Worm (Caenorhabditis elegans) whole organism, late embryonic: ENCODE measurements around the gene cct-2.

ENCODE experiments used
- F13H6.1 ChIP-seq: sonication (generic microtip); optimal IDR thresholded peaks from 2 replicates; lab custom pipeline; 2016; ENCODE audit warnings: missing genetic modification characterization, missing compliant biosample characterization
- K02D7.2 ChIP-seq: sonication (generic microtip); optimal IDR thresholded peaks from 2 replicates; lab custom pipeline; 2017; ENCODE audit warnings: mild to moderate bottlenecking, missing genetic modification characterization, missing compliant biosample characterization
- K09A11.1 ChIP-seq: sonication (generic microtip); optimal IDR thresholded peaks from 2 replicates; lab custom pipeline; 2017; ENCODE audit warnings: antibody characterized with exemption, mild to moderate bottlenecking, missing genetic modification characterization, missing compliant biosample characterization; ENCODE audit not compliant: insufficient read depth
- ceh-19 ChIP-seq: fragments of 200-800 bp; sonication (Bioruptor generic); optimal IDR thresholded peaks from 2 replicates; lab custom pipeline; 2018; ENCODE audit warnings: mild to moderate bottlenecking, missing genetic modification characterization, missing compliant biosample characterization
- ceh-9 ChIP-seq: sonication (generic microtip); optimal IDR thresholded peaks from 2 replicates; lab custom pipeline; 2016; ENCODE audit warnings: mild to moderate bottlenecking, missing genetic modification characterization, inconsistent platforms, missing compliant biosample characterization
- elt-2 ChIP-seq: sonication (generic microtip); optimal IDR thresholded peaks from 2 replicates; lab custom pipeline; 2016; ENCODE audit warnings: missing genetic modification reagents, missing genetic modification characterization, missing compliant biosample characterization
- hlh-30 ChIP-seq: sonication (generic microtip); optimal IDR thresholded peaks from 2 replicates; lab custom pipeline; 2017; ENCODE audit warnings: antibody characterized with exemption, missing genetic modification characterization, missing compliant biosample characterization; ENCODE audit not compliant: insufficient read depth
- hlh-6 ChIP-seq: sonication (generic microtip); optimal IDR thresholded peaks from 2 replicates; lab custom pipeline; 2016; ENCODE audit warnings: missing genotype, missing genetic modification characterization, missing compliant biosample characterization
- lin-11 ChIP-seq: fragments of 200-800 bp; sonication (Bioruptor generic); optimal IDR thresholded peaks from 2 replicates; lab custom pipeline; 2018; ENCODE audit warnings: mild to moderate bottlenecking, missing genetic modification characterization, missing compliant biosample characterization
- pax-1 ChIP-seq: fragments of 150-350 bp; optimal IDR thresholded peaks from 2 replicates; lab custom pipeline; 2014; ENCODE audit warnings: missing biosample characterization, missing genetic modification characterization

ce11 chrII:8903871-8904270 is 23.7 kb upstream of the cct-2 start:
- TF ChIP-seq elt-2 (tag; lab: Kevin White, UChicago) (no peak), ceh-19 (no peak), hlh-30 (tag; lab: Kevin White, UChicago) (no peak), pax-1 (tag; lab: Kevin White, UChicago) (no peak), K09A11.1 (tag; lab: Kevin White, UChicago) (no peak), ceh-9 (tag; lab: Kevin White, UChicago) (no peak), lin-11 (no peak), K02D7.2 (tag; lab: Kevin White, UChicago) (no peak), F13H6.1 (tag; lab: Kevin White, UChicago) (no peak), hlh-6 (tag; lab: Kevin White, UChicago) (no peak)
